Fruit fly (Drosophila melanogaster) whole organism, embryonic: Measurements from ENCODE around the gene CG15362.

Experiments used
- CG2120 ChIP-seq: fragments of 200-800 bp; sonication (Bioruptor generic); optimal IDR thresholded peaks from 3 replicates; lab custom pipeline; 2016; ENCODE audit warnings: missing biosample characterization, missing genetic modification characterization
- CG31365 ChIP-seq: fragments of 200-800 bp; sonication (Bioruptor generic); optimal IDR thresholded peaks from 2 replicates; lab custom pipeline; 2018; ENCODE audit warnings: missing biosample characterization, mild to moderate bottlenecking, missing genetic modification characterization
- E2f2 ChIP-seq: fragments of 200-800 bp; sonication (Bioruptor generic); IDR thresholded peaks from 2 replicates; pipeline ENCODE4 v1.3.6; 2022; ENCODE audit warnings: missing biosample characterization, missing genetic modification characterization
- ERR ChIP-seq: fragments of 200-800 bp; sonication (Bioruptor generic); optimal IDR thresholded peaks from 2 replicates; lab custom pipeline; 2016; ENCODE audit warnings: missing biosample characterization, missing genetic modification characterization
- Gsc ChIP-seq: fragments of 200-800 bp; sonication (Bioruptor generic); IDR thresholded peaks from 2 replicates; pipeline ENCODE4 v1.3.6; 2022; ENCODE audit warnings: missing biosample characterization, missing genetic modification characterization
- Myb ChIP-seq: fragments of 200-800 bp; sonication (Bioruptor generic); optimal IDR thresholded peaks from 2 replicates; lab custom pipeline; 2016; ENCODE audit warnings: missing biosample characterization, missing genetic modification characterization
- Tbp ChIP-seq: fragments of >200 bp; optimal IDR thresholded peaks from 2 replicates; lab custom pipeline; 2018; ENCODE audit warnings: missing biosample characterization, missing genetic modification characterization
- abd-A ChIP-seq: fragments of 200-800 bp; sonication (Bioruptor generic); optimal IDR thresholded peaks from 3 replicates; lab custom pipeline; 2019; ENCODE audit warnings: missing biosample characterization, mild to moderate bottlenecking, missing genetic modification characterization, moderate library complexity

DNA sequence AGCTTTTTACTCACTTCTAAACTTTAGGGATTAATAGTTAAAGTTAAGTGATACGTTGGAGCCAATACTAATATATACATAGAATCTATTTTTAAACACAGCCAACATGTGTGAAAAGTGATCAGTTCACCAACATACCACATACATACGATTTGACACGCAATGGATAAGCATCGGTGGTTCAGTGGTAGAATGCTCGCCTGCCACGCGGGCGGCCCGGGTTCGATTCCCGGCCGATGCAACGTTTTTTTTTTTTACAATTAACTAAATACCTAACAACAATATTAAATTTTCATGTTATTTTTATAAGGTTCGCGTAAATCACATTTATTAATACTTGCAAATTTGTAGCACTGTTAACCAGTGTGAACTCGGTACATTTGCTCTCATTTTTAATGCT lies 50.5 kb downstream of the CG15362 start:
- TF ChIP-seq CG2120 (GFP tag; lab: Kevin White, UChicago) (no peak), ERR (GFP tag; lab: Kevin White, UChicago) (no peak), E2f2 (GFP tag; lab: Robert Waterston, UW) (no peak), Tbp (GFP tag; lab: Kevin White, UChicago) (no peak), Myb (GFP tag; lab: Kevin White, UChicago) (no peak), abd-A (tag; lab: Kevin White, UChicago) (no peak), CG31365 (tag; lab: Kevin White, UChicago) (no peak), Gsc (no peak)
